Worm (Caenorhabditis elegans): Measurements from ENCODE around the gene nep-10.

Gene nep-10

ce11 chrII:3383116-3383515 is 19.6 kb downstream of the nep-10 start:
- TF ChIP-seq unc-62 (GFP tag; optimal IDR thresholded peaks at IDR 0.05): no peak
- TF ChIP-seq ZK546.5 (tag; optimal IDR thresholded peaks at IDR 0.05): no peak
- TF ChIP-seq nhr-23 (tag; optimal IDR thresholded peaks at IDR 0.05): no peak
- no peak for TF ChIP-seq nhr-12 (tag; optimal IDR thresholded peaks at IDR 0.05)
- TF ChIP-seq egl-27 (tag; optimal IDR thresholded peaks at IDR 0.05): no peak
- no peak for TF ChIP-seq ceh-16 (tag; optimal IDR thresholded peaks at IDR 0.05)
- TF ChIP-seq zag-1 (tag; optimal IDR thresholded peaks at IDR 0.05): no peak
- TF ChIP-seq elt-3 (tag; optimal IDR thresholded peaks at IDR 0.05): no peak
- no peak for TF ChIP-seq hmg-11 (tag; optimal IDR thresholded peaks at IDR 0.05)
- TF ChIP-seq skn-1 (tag; optimal IDR thresholded peaks at IDR 0.05): no peak
- TF ChIP-seq nhr-28 (tag; optimal IDR thresholded peaks at IDR 0.05): no peak
- no peak for TF ChIP-seq elt-1 (tag; optimal IDR thresholded peaks at IDR 0.05)
- TF ChIP-seq ceh-9 (tag; optimal IDR thresholded peaks at IDR 0.05): no peak
- TF ChIP-seq nhr-77 (tag; optimal IDR thresholded peaks at IDR 0.05): no peak
- no peak for TF ChIP-seq ztf-11 (tag; optimal IDR thresholded peaks at IDR 0.05)

ce11 chrII:3381510-3381909 is 21.2 kb downstream of the nep-10 start, which contains the start of gene T06D4.1:
Gene T06D4.1, plus strand, starts transcription at chrII:3381830.
- TF ChIP-seq nhr-12 (tag; optimal IDR thresholded peaks at IDR 0.05): no peak
- no peak for TF ChIP-seq ztf-4 (tag; optimal IDR thresholded peaks at IDR 0.05)
- TF ChIP-seq skn-1 (tag; optimal IDR thresholded peaks at IDR 0.05): no peak
- TF ChIP-seq lin-39 (tag; optimal IDR thresholded peaks at IDR 0.05): no peak
- TF ChIP-seq eor-1 (tag; optimal IDR thresholded peaks at IDR 0.05): no peak
- TF ChIP-seq nhr-77 (tag; optimal IDR thresholded peaks at IDR 0.05): no peak
- TF ChIP-seq fkh-10 (GFP tag; optimal IDR thresholded peaks at IDR 0.05): no peak

- TF ChIP-seq egl-5 (tag; optimal IDR thresholded peaks at IDR 0.05): no peak
- TF ChIP-seq lin-39 (tag; optimal IDR thresholded peaks at IDR 0.05): no peak
- TF ChIP-seq lin-15B (tag; optimal IDR thresholded peaks at IDR 0.05): no peak
- TF ChIP-seq elt-3 (tag; optimal IDR thresholded peaks at IDR 0.05): no peak
- TF ChIP-seq sea-2 (GFP tag; optimal IDR thresholded peaks at IDR 0.05): no peak
- TF ChIP-seq unc-62 (GFP tag; optimal IDR thresholded peaks at IDR 0.05): no peak
- TF ChIP-seq pqm-1 (tag; optimal IDR thresholded peaks at IDR 0.05): no peak
- no peak for TF ChIP-seq eor-1 (tag; optimal IDR thresholded peaks at IDR 0.05)
- TF ChIP-seq unc-39 (tag; optimal IDR thresholded peaks at IDR 0.05): no peak
- TF ChIP-seq nhr-237 (tag; optimal IDR thresholded peaks at IDR 0.05): no peak
- no peak for TF ChIP-seq snpc-4 (tag; optimal IDR thresholded peaks at IDR 0.05)
These were observed 24.5 kb downstream of the nep-10 start, which contains the start of gene Y49F6C.2 for ce11 chrII:3378275-3378674. Gene Y49F6C.2, plus strand, starts transcription at chrII:3378575.

- TF ChIP-seq nhr-28 (tag; optimal IDR thresholded peaks at IDR 0.05) (no peak), ztf-4 (tag; optimal IDR thresholded peaks at IDR 0.05) (no peak), pqm-1 (tag; optimal IDR thresholded peaks at IDR 0.05) (no peak), fkh-10 (GFP tag; optimal IDR thresholded peaks at IDR 0.05) (no peak), nhr-76 (tag; optimal IDR thresholded peaks at IDR 0.05) (no peak), ama-1 (optimal IDR thresholded peaks at IDR 0.05) (no peak), sea-2 (GFP tag; optimal IDR thresholded peaks at IDR 0.05) (no peak), tbx-2 (tag; optimal IDR thresholded peaks at IDR 0.05) (no peak), lin-39 (tag; optimal IDR thresholded peaks at IDR 0.05) (no peak), lin-15B (tag; optimal IDR thresholded peaks at IDR 0.05) (no peak), nhr-11 (tag; optimal IDR thresholded peaks at IDR 0.05) (no peak), R02D3.7 (tag; optimal IDR thresholded peaks at IDR 0.05) (no peak), nhr-25 (tag; optimal IDR thresholded peaks at IDR 0.05) (no peak), egl-5 (tag; optimal IDR thresholded peaks at IDR 0.05) (no peak), egl-27 (tag; optimal IDR thresholded peaks at IDR 0.05) (no peak), daf-12 (tag; optimal IDR thresholded peaks at IDR 0.05) (no peak), unc-39 (tag; optimal IDR thresholded peaks at IDR 0.05) (no peak), aly-2 (tag; optimal IDR thresholded peaks at IDR 0.05) (no peak), fkh-2 (tag; optimal IDR thresholded peaks at IDR 0.05) (no peak), pha-4 (tag; optimal IDR thresholded peaks at IDR 0.05) (no peak)
These were observed 26.0 kb downstream of the nep-10 start, which contains the start of gene bath-9 for ce11 chrII:3376789-3377188. Gene bath-9, plus strand, starts transcription at chrII:3377089.

- no peak for TF ChIP-seq pha-4 (tag; optimal IDR thresholded peaks at IDR 0.05)
- TF ChIP-seq nhr-25 (tag; optimal IDR thresholded peaks at IDR 0.05): no peak
- no peak for TF ChIP-seq ztf-4 (tag; optimal IDR thresholded peaks at IDR 0.05)
- no peak for TF ChIP-seq ztf-11 (tag; optimal IDR thresholded peaks at IDR 0.05)
- TF ChIP-seq zag-1 (tag; optimal IDR thresholded peaks at IDR 0.05): no peak
- no peak for TF ChIP-seq nhr-43 (tag; optimal IDR thresholded peaks at IDR 0.05; ENCODE audit: poor library complexity, severe bottlenecking)
- no peak for TF ChIP-seq snpc-4 (tag; optimal IDR thresholded peaks at IDR 0.05)
- no peak for TF ChIP-seq lin-39 (tag; optimal IDR thresholded peaks at IDR 0.05)
- no peak for TF ChIP-seq eor-1 (tag; optimal IDR thresholded peaks at IDR 0.05)
- no peak for TF ChIP-seq lsy-12 (tag; optimal IDR thresholded peaks at IDR 0.05)
- TF ChIP-seq ceh-82 (tag; optimal IDR thresholded peaks at IDR 0.05): no peak
- no peak for TF ChIP-seq ama-1 (optimal IDR thresholded peaks at IDR 0.05)
These were observed 27.5 kb downstream of the nep-10 start for ce11 chrII:3375302-3375701.
